Worm (Caenorhabditis elegans): ENCODE measurements around the gene srw-6.

Gene srw-6

ce11 chrV:3808336-3808735 is at the start of gene srw-6:
Gene srw-6 (plus strand): TSS chrV:3808636.
- no peak for TF ChIP-seq him-1 (tag; optimal IDR thresholded peaks at IDR 0.05)
- TF ChIP-seq dao-5 (tag; optimal IDR thresholded peaks at IDR 0.05): no peak
- no peak for TF ChIP-seq W03F9.2 (tag; optimal IDR thresholded peaks at IDR 0.05)

ce11 chrV:3759419-3759915 is 49.0 kb upstream of the srw-6 start, which contains the start of gene chk-1:
Gene chk-1 (minus strand): TSS chrV:3759469.
- no peak for TF ChIP-seq dao-5 (tag; optimal IDR thresholded peaks at IDR 0.05)
- no peak for TF ChIP-seq him-1 (tag; optimal IDR thresholded peaks at IDR 0.05)
- no peak for TF ChIP-seq W03F9.2 (tag; optimal IDR thresholded peaks at IDR 0.05)

DNA sequence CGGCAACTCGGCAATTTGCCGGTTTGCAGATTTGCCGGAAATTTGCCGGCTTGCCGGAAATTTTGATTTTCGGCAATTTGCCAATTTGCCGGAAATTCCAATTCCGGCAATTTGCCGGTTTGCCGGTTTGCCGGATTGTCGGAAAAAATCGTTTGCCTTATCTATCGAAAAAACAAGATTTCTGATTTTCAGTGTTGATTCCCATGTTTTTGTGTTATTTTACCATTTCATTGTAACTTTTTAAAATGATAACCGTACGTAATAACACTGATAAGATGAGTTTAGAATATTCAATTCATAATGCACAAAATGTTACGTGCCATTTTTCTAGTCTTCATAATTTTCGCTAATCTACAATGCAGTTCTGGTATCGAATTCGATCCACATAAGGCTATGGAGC is 47.6 kb upstream of the srw-6 start, which contains the start of gene oac-55:
TSS of gene oac-55 (plus strand) at position 301 of the 400 bp plus-strand sequence.
- TF ChIP-seq W03F9.2 (tag; optimal IDR thresholded peaks at IDR 0.05): no peak
- TF ChIP-seq him-1 (tag; optimal IDR thresholded peaks at IDR 0.05): no peak
- TF ChIP-seq dao-5 (tag; optimal IDR thresholded peaks at IDR 0.05): no peak

- TF ChIP-seq dao-5 (tag; optimal IDR thresholded peaks at IDR 0.05): no peak
- no peak for TF ChIP-seq W03F9.2 (tag; optimal IDR thresholded peaks at IDR 0.05)
- TF ChIP-seq him-1 (tag; optimal IDR thresholded peaks at IDR 0.05): no peak
Observed at ce11 chrV:3761829-3762228, 46.6 kb upstream of the srw-6 start.

DNA sequence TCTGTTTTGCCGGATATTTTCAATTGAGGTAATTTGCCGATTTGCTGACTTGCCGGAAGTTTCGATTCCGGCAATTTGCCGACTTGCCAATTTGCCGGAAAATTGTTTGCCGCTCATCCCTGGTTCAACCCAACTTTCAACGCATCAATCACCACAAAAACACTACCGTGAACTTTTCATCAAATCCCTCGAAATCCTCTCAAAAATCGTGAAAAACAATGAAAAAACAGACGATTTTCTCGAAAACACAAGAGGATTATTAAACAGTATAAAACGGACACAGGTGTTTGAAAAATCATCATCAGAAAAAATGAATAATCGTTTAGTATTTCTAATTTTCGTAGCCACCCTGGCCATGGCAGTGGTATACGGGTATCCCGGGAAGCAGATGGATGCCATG is 41.5 kb upstream of the srw-6 start, which contains the start of gene Y39H10A.1:
TSS of gene Y39H10A.1 (plus strand) at position 301 of the 400 bp plus-strand sequence.
- no peak for TF ChIP-seq W03F9.2 (tag; optimal IDR thresholded peaks at IDR 0.05)
- TF ChIP-seq him-1 (tag; optimal IDR thresholded peaks at IDR 0.05): no peak
- no peak for TF ChIP-seq dao-5 (tag; optimal IDR thresholded peaks at IDR 0.05)

DNA sequence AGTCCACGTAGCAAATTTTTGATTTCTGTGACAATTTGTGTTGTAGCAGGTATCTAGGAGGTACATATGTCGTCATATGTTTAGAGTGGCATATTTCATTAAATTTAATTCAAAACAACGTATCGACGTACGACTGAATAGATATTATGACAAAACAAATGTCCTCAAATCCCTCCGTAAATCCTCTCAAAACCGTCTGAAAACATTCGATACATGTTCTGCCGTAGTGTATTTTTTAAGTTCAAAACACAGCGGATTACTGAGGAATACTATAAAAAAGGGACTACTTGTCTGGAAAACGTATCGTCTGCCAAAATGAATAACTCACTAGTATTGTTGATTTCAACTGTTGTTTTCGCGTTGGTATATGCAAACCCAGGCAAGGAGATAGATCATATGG is 40.2 kb upstream of the srw-6 start, which contains the start of gene R08E5.4:
TSS of gene R08E5.4 (plus strand) at position 301 of the 400 bp plus-strand sequence.
- TF ChIP-seq him-1 (tag; optimal IDR thresholded peaks at IDR 0.05): no peak
- no peak for TF ChIP-seq dao-5 (tag; optimal IDR thresholded peaks at IDR 0.05)
- no peak for TF ChIP-seq W03F9.2 (tag; optimal IDR thresholded peaks at IDR 0.05)

DNA sequence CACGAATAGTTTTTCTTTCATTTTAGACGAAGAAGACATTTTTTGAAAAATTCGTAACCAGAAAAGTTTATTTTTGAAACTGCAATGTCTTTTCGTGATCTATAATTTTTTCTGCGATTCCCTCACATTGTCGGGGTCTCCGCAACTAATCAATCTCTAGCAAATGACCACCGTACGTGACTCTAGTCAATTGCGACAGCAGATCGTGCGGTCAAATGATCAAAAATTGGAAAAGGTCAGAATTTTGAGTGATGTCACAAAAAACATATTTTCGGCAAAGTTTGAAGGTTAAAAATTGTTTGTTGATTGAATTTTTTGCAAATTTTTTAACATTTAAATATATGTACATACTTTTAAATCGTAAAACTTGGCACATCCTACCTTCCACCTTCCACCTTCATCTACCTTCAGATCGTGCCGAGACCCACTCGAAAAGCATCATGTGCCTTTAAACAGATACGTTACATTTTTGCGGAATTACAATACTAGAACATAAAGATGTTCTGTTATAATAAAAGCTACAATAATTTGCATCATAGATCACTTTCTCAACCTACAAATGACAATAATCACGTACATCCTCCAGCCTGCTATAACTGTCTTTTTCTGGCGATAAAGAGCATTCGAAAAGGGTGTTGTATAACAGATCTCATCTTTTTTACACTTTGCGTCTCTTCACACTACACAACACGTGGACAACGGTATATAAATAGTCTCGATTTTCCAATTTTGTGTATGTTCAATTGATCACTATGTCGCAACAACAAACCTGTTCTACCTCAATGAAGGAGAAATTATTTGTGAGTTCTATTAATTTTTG is 36.8 kb upstream of the srw-6 start, which contains the start of the genes R08E5.1 and rips-1:
TSS of gene R08E5.1 (minus strand) at position 82 of the 820 bp plus-strand sequence.
TSS of gene rips-1 (plus strand) at position 585 of the 820 bp plus-strand sequence.
- TF ChIP-seq W03F9.2 (tag; optimal IDR thresholded peaks at IDR 0.05): no peak
- no peak for TF ChIP-seq him-1 (tag; optimal IDR thresholded peaks at IDR 0.05)
- TF ChIP-seq dao-5 (tag; optimal IDR thresholded peaks at IDR 0.05): no peak

DNA sequence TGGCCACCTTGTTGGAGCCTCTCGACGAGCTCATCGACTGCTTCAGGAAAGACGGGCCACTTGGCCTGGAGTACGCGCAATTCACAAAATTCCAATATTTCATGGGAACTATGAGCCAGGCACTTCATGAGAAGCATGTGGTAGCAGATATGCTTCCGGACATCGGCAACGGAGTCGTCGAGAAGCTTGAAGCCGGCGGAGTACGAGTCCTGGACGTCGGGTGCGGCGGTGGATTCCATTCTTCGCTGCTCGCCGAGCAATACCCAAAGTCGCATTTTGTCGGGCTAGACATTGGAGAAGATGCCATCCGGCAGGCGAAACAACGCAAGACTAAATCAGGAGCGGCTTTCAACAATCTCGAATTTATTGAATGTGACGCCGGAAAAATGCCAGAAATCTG is 34.8 kb upstream of the srw-6 start:
- TF ChIP-seq dao-5 (tag; optimal IDR thresholded peaks at IDR 0.05): no peak
- no peak for TF ChIP-seq him-1 (tag; optimal IDR thresholded peaks at IDR 0.05)
- no peak for TF ChIP-seq W03F9.2 (tag; optimal IDR thresholded peaks at IDR 0.05)

DNA sequence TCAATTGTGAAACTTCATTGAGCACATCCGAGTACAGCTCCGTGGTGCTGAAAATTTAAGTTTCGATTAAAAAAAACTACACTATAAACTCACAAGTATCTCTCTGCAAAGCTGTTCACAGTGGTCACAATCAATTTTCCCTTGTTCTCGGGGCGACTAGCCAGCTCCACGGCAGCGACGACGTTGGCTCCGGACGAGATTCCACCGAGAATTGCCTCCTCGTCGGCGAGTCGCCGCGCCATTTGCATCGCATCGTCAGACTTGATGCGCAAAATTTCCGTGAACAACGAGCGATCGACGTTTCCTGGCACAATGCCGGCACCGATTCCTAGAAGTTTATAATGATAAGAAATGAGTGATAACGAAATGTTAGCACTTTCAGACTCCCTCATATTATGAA is 33.8 kb upstream of the srw-6 start:
- no peak for TF ChIP-seq him-1 (tag; optimal IDR thresholded peaks at IDR 0.05)
- no peak for TF ChIP-seq W03F9.2 (tag; optimal IDR thresholded peaks at IDR 0.05)
- TF ChIP-seq dao-5 (tag; optimal IDR thresholded peaks at IDR 0.05): no peak

DNA sequence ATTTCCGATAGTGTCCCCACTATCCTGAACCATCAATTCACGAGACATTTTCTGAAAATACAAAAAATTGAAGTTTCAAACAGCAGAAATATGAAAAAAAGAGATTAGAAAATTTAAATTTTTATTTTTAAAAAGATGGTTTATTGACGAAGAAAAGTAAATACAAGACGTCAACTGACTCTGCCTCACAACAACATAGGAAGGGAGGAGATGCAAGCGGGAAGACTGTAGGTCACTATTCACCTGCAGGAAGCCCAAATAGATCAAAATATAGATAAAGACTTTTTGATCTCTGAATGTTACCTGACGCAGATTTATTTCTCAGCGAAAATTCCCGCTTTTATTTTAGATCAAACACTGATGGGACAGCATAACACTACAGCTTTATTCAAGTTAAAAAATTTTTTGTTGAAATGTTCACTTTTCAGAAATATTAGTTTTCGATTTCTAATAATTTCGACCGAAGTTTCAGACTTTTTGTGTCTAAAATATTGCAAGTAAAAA is 32.3 kb upstream of the srw-6 start, which contains the start of gene cysl-3:
TSS of gene cysl-3 (minus strand) at position 51 of the 504 bp plus-strand sequence.
- TF ChIP-seq W03F9.2 (tag; optimal IDR thresholded peaks at IDR 0.05): no peak
- TF ChIP-seq dao-5 (tag; optimal IDR thresholded peaks at IDR 0.05): no peak
- TF ChIP-seq him-1 (tag; optimal IDR thresholded peaks at IDR 0.05): no peak

DNA sequence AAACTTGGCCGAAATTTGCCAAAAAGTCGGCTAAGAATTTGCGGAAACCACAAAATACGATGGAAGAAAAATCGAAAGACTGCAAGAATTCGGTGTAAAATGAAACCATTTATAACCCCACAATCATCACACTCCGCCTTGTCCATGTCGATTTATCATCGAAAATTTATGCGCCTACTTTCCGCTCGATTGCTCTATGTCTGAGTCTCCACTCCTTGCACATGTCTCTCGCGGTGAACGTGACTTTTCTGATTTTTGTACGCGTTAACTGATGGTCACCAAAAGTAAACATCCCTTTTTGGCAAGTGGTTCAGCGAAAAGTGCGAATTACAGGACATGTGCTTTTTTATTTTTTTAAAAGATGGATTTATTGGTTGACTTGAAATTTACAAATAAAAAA is 31.5 kb upstream of the srw-6 start:
- no peak for TF ChIP-seq him-1 (tag; optimal IDR thresholded peaks at IDR 0.05)
- TF ChIP-seq dao-5 (tag; optimal IDR thresholded peaks at IDR 0.05): no peak
- no peak for TF ChIP-seq W03F9.2 (tag; optimal IDR thresholded peaks at IDR 0.05)

ce11 chrV:3784167-3784734 is 24.2 kb upstream of the srw-6 start, which contains the start of gene R08F11.1:
Gene R08F11.1 (minus strand): TSS chrV:3784217.
- no peak for TF ChIP-seq W03F9.2 (tag; optimal IDR thresholded peaks at IDR 0.05)
- TF ChIP-seq him-1 (tag; optimal IDR thresholded peaks at IDR 0.05): no peak

DNA sequence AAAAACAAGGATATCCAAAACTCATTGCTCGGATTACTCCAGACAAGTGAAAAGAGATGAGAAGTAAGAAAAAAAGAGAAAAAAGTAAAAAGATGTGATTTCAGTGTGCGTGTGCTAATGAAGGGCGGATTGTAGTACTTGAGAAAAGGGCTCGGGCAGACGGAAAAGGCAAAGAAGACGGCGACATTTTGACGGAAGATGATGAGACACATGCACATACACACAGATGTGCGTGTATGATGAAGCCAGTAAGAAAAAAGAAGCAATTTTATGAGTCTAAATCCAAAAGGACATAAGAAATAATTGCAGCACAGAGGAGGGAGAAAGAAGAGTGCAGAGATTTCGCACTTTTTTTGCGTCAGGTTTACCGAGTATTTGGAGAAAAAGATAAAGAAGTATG is 19.9 kb upstream of the srw-6 start:
- no peak for TF ChIP-seq him-1 (tag; optimal IDR thresholded peaks at IDR 0.05)
- no peak for TF ChIP-seq dao-5 (tag; optimal IDR thresholded peaks at IDR 0.05)
- no peak for TF ChIP-seq W03F9.2 (tag; optimal IDR thresholded peaks at IDR 0.05)

DNA sequence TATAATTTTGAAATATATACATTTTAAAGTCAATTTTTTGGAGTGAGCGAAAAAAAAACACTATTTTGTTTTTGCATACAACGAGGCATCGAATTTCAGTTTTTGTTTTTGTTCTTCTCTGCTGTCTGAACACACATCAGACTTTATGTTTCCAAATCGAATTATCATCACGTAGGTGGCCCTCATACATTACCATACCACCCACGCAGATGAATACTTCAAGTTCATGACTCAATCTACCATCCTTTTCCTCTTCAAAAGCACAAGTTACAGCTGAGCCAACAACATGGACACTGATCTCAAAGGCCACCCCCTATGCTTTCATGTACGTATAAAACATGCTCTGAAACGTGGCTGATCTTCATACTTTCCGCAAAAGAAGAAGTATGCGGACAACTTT is 18.7 kb upstream of the srw-6 start, which contains the start of gene R08F11.7:
TSS of gene R08F11.7 (plus strand) at position 301 of the 400 bp plus-strand sequence.
- TF ChIP-seq dao-5 (tag; optimal IDR thresholded peaks at IDR 0.05) (no peak), W03F9.2 (tag; optimal IDR thresholded peaks at IDR 0.05) (no peak), him-1 (tag; optimal IDR thresholded peaks at IDR 0.05) (no peak)

Measured in whole organism, L4/young adult.